Worm (Caenorhabditis elegans): ENCODE data around the gene osg-1.
A peak's percentile ranks its signal among the peaks of the same experiment; 100 is the strongest.

osg-1 gene

DNA sequence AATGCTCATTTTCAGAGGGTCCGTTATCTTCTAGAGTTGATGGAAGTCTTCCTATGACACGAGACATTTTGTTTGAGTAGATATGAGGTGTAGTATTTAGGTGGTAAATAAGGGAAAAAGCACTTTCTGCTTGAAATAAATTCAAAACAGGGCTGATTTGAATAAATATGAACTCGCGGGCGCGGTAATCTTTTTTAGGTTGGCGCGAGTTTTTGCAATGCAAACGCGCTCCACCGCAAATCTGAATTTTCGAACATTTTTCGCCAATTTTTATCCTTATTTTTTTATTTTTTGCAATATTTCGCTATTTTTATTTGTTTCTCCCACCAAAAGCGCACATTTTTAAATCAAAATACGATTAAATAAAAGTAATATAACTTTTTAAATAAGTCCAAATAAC, 39.2 kb upstream of the osg-1 start, which contains the start of gene skpt-1:
Gene skpt-1 (minus strand): TSS at position 219 of the 400 bp plus-strand sequence.
- TF ChIP-seq ztf-11 (tag; optimal IDR thresholded peaks at IDR 0.05) (no peak), lin-13 (tag; optimal IDR thresholded peaks at IDR 0.05) (no peak), hlh-1 (tag; optimal IDR thresholded peaks at IDR 0.05) (no peak), nhr-76 (tag; optimal IDR thresholded peaks at IDR 0.05) (no peak), ces-1 (GFP tag; optimal IDR thresholded peaks at IDR 0.05) (peak; percentile 35), pha-4 (tag; optimal IDR thresholded peaks at IDR 0.05) (no peak), elt-1 (tag; optimal IDR thresholded peaks at IDR 0.05; ENCODE audit: borderline replicate concordance, insufficient read depth) (no peak), unc-39 (tag; optimal IDR thresholded peaks at IDR 0.05) (no peak), mls-2 (tag; optimal IDR thresholded peaks at IDR 0.05) (no peak), snpc-4 (tag; optimal IDR thresholded peaks at IDR 0.05) (no peak), sem-2 (GFP tag; optimal IDR thresholded peaks at IDR 0.05) (no peak), tbx-8 (GFP tag; optimal IDR thresholded peaks at IDR 0.05) (no peak), mep-1 (tag; optimal IDR thresholded peaks at IDR 0.05) (peak; percentile 59), nhr-2 (tag; optimal IDR thresholded peaks at IDR 0.05) (no peak), blmp-1 (tag; optimal IDR thresholded peaks at IDR 0.05) (no peak), bed-3 (GFP tag; optimal IDR thresholded peaks at IDR 0.05) (no peak), lsy-2 (tag; optimal IDR thresholded peaks at IDR 0.05) (peak; percentile 63), flh-1 (GFP tag; optimal IDR thresholded peaks at IDR 0.05) (no peak), cnd-1 (tag; optimal IDR thresholded peaks at IDR 0.05) (no peak), nhr-237 (tag; optimal IDR thresholded peaks at IDR 0.05) (peak; percentile 16)

- TF ChIP-seq elt-3 (tag; optimal IDR thresholded peaks at IDR 0.05) = no peak
- no peak for TF ChIP-seq nhr-12 (tag; optimal IDR thresholded peaks at IDR 0.05)
- peak; percentile 70 for TF ChIP-seq unc-120 (tag; optimal IDR thresholded peaks at IDR 0.05; ENCODE audit: poor library complexity, severe bottlenecking)
- peak; percentile 11 for TF ChIP-seq lin-13 (tag; optimal IDR thresholded peaks at IDR 0.05)
- peak; percentile 28 for TF ChIP-seq mep-1 (tag; optimal IDR thresholded peaks at IDR 0.05)
- TF ChIP-seq hlh-1 (tag; optimal IDR thresholded peaks at IDR 0.05) = peak; percentile 87
- TF ChIP-seq ces-1 (GFP tag; optimal IDR thresholded peaks at IDR 0.05) = peak; percentile 30
- TF ChIP-seq lsy-2 (tag; optimal IDR thresholded peaks at IDR 0.05) = peak; percentile 49
Measured at ce11 chrIII:5449762-5450308, 37.5 kb upstream of the osg-1 start, which contains the start of gene F48E8.8. F48E8.8 (minus strand) TSS chrIII:5449812.

DNA sequence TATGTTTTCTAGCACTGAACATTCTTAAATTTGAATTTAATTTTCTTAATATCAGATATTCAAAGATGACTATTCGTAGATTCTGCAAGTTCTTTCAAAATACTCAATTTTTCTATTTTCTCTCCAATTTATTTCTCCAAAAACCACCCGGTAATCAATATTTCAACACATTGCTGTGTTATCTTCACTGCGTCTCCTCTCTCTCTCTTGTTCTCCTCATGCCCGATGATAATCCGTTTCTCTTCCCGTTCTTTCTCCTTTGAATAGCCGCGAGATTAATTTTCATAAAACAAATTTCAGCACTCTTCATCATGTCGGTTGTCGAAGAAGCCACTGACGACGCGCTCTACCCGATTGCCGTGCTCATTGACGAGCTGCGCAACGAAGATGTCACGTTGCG, 36.9 kb upstream of the osg-1 start, which contains the start of gene paa-1:
Gene paa-1 (plus strand): TSS at position 301 of the 400 bp plus-strand sequence.
- TF ChIP-seq ztf-11 (tag; optimal IDR thresholded peaks at IDR 0.05) (no peak), hlh-1 (tag; optimal IDR thresholded peaks at IDR 0.05) (no peak)

- TF ChIP-seq elt-3 (tag; optimal IDR thresholded peaks at IDR 0.05) = no peak
Measured at ce11 chrIII:5453290-5453689, 34.1 kb upstream of the osg-1 start, which contains the start of gene F48E8.4. F48E8.4 (plus strand) TSS chrIII:5453590.

- no peak for TF ChIP-seq nhr-2 (tag; optimal IDR thresholded peaks at IDR 0.05)
- TF ChIP-seq unc-62 (GFP tag; optimal IDR thresholded peaks at IDR 0.05) = no peak
- TF ChIP-seq ces-1 (GFP tag; optimal IDR thresholded peaks at IDR 0.05) = no peak
- no peak for TF ChIP-seq tbx-8 (GFP tag; optimal IDR thresholded peaks at IDR 0.05)
- no peak for TF ChIP-seq elt-3 (tag; optimal IDR thresholded peaks at IDR 0.05)
- no peak for TF ChIP-seq cnd-1 (tag; optimal IDR thresholded peaks at IDR 0.05)
- no peak for TF ChIP-seq ham-2 (GFP tag; optimal IDR thresholded peaks at IDR 0.05)
- no peak for TF ChIP-seq mls-2 (tag; optimal IDR thresholded peaks at IDR 0.05)
- no peak for TF ChIP-seq nhr-12 (tag; optimal IDR thresholded peaks at IDR 0.05)
- TF ChIP-seq ceh-39 (tag; optimal IDR thresholded peaks at IDR 0.05) = no peak
- no peak for TF ChIP-seq hlh-1 (tag; optimal IDR thresholded peaks at IDR 0.05)
- no peak for TF ChIP-seq nhr-28 (tag; optimal IDR thresholded peaks at IDR 0.05)
- no peak for TF ChIP-seq unc-39 (tag; optimal IDR thresholded peaks at IDR 0.05)
- TF ChIP-seq ceh-43 (GFP tag; optimal IDR thresholded peaks at IDR 0.05) = no peak
Measured at ce11 chrIII:5461079-5461478, 26.3 kb upstream of the osg-1 start, which contains the start of gene F48E8.3. F48E8.3 (plus strand) TSS chrIII:5461379.

- TF ChIP-seq lin-32 (GFP tag; optimal IDR thresholded peaks at IDR 0.05) (no peak), ceh-39 (tag; optimal IDR thresholded peaks at IDR 0.05) (no peak), blmp-1 (tag; optimal IDR thresholded peaks at IDR 0.05) (no peak), drap-1 (GFP tag; optimal IDR thresholded peaks at IDR 0.05) (no peak), nhr-76 (tag; optimal IDR thresholded peaks at IDR 0.05) (no peak), tbx-8 (GFP tag; optimal IDR thresholded peaks at IDR 0.05) (no peak), unc-120 (tag; optimal IDR thresholded peaks at IDR 0.05; ENCODE audit: poor library complexity, severe bottlenecking) (no peak), M03D4.4 (tag; optimal IDR thresholded peaks at IDR 0.05) (no peak)
Measured at ce11 chrIII:5464077-5464476, 23.3 kb upstream of the osg-1 start, which contains the start of gene F48E8.2. F48E8.2 (plus strand) TSS chrIII:5464377.
